Worm (Caenorhabditis elegans): ENCODE results near the gene K06H7.7.

The K06H7.7 gene

ce11 chrIII:8042775-8043174 is 42.5 kb downstream of the K06H7.7 start, which contains the start of gene K12H4.6:
K12H4.6 (minus strand) TSS chrIII:8042875.
- TF ChIP-seq tbx-11 (GFP tag; IDR thresholded peaks at IDR 0.05) (no peak), ceh-13 (GFP tag; optimal IDR thresholded peaks at IDR 0.05) (no peak), sea-1 (GFP tag; conservative IDR thresholded peaks at IDR 0.05) (no peak), tra-4 (tag; optimal IDR thresholded peaks at IDR 0.05) (no peak), tbx-37 (GFP tag; conservative IDR thresholded peaks at IDR 0.05) (no peak), aly-1 (tag; optimal IDR thresholded peaks at IDR 0.05) (no peak), hmg-4 (GFP tag; optimal IDR thresholded peaks at IDR 0.05) (no peak), hmbx-1 (tag; optimal IDR thresholded peaks at IDR 0.05) (no peak)

- TF ChIP-seq pes-1 (GFP tag; IDR thresholded peaks at IDR 0.05) (no peak), flt-1 (GFP tag; IDR thresholded peaks at IDR 0.05) (no peak), ama-1 (optimal IDR thresholded peaks at IDR 0.05) (no peak), ceh-13 (GFP tag; optimal IDR thresholded peaks at IDR 0.05) (no peak), hmbx-1 (tag; optimal IDR thresholded peaks at IDR 0.05) (no peak), sea-1 (GFP tag; conservative IDR thresholded peaks at IDR 0.05) (no peak), B0310.2 (tag; optimal IDR thresholded peaks at IDR 0.05) (no peak), ceh-36 (tag; optimal IDR thresholded peaks at IDR 0.05) (no peak)
Observed at ce11 chrIII:8037941-8038340, 47.3 kb downstream of the K06H7.7 start, which contains the start of gene dpf-6. dpf-6 (plus strand) TSS chrIII:8038241.

- no peak for TF ChIP-seq F13C5.2 (tag; optimal IDR thresholded peaks at IDR 0.05)
- no peak for TF ChIP-seq flt-1 (GFP tag; IDR thresholded peaks at IDR 0.05)
- TF ChIP-seq hmbx-1 (tag; optimal IDR thresholded peaks at IDR 0.05): no peak
- TF ChIP-seq hmg-4 (GFP tag; optimal IDR thresholded peaks at IDR 0.05): no peak
- no peak for TF ChIP-seq hnd-1 (tag; optimal IDR thresholded peaks at IDR 0.05)
- no peak for TF ChIP-seq B0310.2 (tag; optimal IDR thresholded peaks at IDR 0.05)
Observed at ce11 chrIII:8036497-8036896, 48.8 kb downstream of the K06H7.7 start.

ce11 chrIII:8036050-8036449 is 49.2 kb downstream of the K06H7.7 start:
- TF ChIP-seq hmg-4 (GFP tag; optimal IDR thresholded peaks at IDR 0.05) (no peak), ets-7 (tag; optimal IDR thresholded peaks at IDR 0.05) (no peak), hmbx-1 (tag; optimal IDR thresholded peaks at IDR 0.05) (no peak), aly-1 (tag; optimal IDR thresholded peaks at IDR 0.05) (no peak), tra-4 (tag; optimal IDR thresholded peaks at IDR 0.05) (no peak), ceh-13 (GFP tag; optimal IDR thresholded peaks at IDR 0.05) (no peak), sea-1 (GFP tag; conservative IDR thresholded peaks at IDR 0.05) (no peak), tbx-11 (GFP tag; IDR thresholded peaks at IDR 0.05) (no peak), pes-1 (GFP tag; IDR thresholded peaks at IDR 0.05) (no peak), ceh-36 (tag; optimal IDR thresholded peaks at IDR 0.05) (no peak), tbx-37 (GFP tag; conservative IDR thresholded peaks at IDR 0.05) (no peak), scrt-1 (GFP tag; IDR thresholded peaks at IDR 0.05) (no peak), F13C5.2 (tag; optimal IDR thresholded peaks at IDR 0.05) (no peak), B0310.2 (tag; optimal IDR thresholded peaks at IDR 0.05) (no peak), hnd-1 (tag; optimal IDR thresholded peaks at IDR 0.05) (no peak)

Measured in whole organism, early embryonic.